Worm (Caenorhabditis elegans): ENCODE data around the gene sru-42.
A peak's percentile ranks its signal among the peaks of the same experiment; 100 is the strongest.

ce11 chrV:15661003-15661402, 10.7 kb downstream of the sru-42 start:
- TF ChIP-seq efl-3 (GFP tag; optimal IDR thresholded peaks at IDR 0.05) (peak; percentile 2), unc-130 (tag; optimal IDR thresholded peaks at IDR 0.05) (no peak), ets-5 (GFP tag; IDR thresholded peaks at IDR 0.05) (no peak), ama-1 (optimal IDR thresholded peaks at IDR 0.05) (no peak), sup-37 (GFP tag; optimal IDR thresholded peaks at IDR 0.05) (no peak), fos-1 (tag; optimal IDR thresholded peaks at IDR 0.05) (no peak), vab-15 (tag; optimal IDR thresholded peaks at IDR 0.05) (no peak), fkh-10 (GFP tag; optimal IDR thresholded peaks at IDR 0.05) (no peak)

All from whole organism, L1 larva.